Fruit fly (Drosophila melanogaster) S2 (cell line): Measurements from ENCODE around the gene Rca1.
A peak's percentile ranks its signal among the peaks of the same experiment; 100 is the strongest.

Experiments
- CG8478 ChIP-seq: fragments of >200 bp; optimal IDR thresholded peaks from 2 replicates; lab custom pipeline; 2018
- CTCF ChIP-seq, 2 experiments: fragments of >200 bp; optimal IDR thresholded peaks; 2 replicates each; lab custom pipeline; 2018

Rca1 gene

DNA sequence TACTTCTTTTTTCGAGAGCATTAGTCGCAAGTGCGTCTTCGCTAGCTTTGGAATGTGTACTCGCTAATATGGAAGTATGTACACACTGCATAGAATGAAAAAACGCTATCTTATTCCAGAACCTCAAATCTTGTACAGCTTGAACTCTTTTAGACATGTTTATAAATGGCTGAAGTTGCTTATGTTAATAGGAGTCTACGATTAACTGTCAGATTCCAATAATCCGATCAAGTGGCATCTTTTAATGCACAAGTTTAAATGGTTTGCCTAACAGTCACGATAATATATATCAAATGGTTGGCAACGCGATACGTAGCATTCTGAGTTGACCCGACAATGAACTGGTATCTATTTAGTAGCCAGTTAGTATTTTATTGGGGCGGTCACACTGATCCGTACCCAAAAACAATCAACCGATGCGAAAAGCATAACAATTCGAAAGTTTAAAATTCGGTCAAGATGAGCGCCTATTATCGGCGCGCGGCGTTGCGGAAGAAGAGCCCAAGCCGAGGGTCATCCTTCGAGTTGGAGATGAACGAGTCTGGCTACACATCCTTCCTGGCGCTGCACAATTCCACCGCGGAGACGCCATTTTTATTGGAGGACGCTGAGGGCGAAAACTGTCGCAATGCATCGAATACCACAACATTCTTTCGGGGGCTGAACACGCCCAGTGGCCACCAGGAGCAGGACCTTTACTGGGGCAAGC lies at the start of gene Rca1:
Rca1 (plus strand) TSS at position 353 of the 709 bp plus-strand sequence.
- peak; percentile 68 to 70 for TF ChIP-seq CTCF (optimal IDR thresholded peaks at IDR 0.05; lab: Kevin White, UChicago)
- no peak for TF ChIP-seq CG8478 (lab: Kevin White, UChicago)

DNA sequence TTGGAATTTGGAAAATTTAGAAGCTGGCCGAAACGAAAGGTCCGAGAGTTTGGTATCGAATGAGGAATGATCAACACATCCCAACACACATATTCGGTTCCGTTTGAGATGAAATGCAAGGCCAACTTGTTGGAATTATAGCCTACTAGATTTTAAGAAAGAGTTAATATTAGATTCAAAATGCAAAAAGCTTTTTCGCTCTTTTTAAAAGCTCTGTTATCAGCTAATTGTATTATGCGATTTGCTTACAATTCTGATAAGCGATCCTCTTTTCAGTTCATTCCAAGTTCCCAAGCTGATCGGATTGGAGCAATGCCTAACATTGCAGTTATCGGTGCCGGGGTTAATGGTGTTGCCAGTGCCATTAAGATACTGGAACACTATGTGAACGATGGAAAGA lies 49.4 kb upstream of the Rca1 start, which contains the start of the genes CG17377 and Daao2:
CG17377 (minus strand) TSS at position 101 of the 400 bp plus-strand sequence.
Daao2 (plus strand) TSS at position 272 of the 400 bp plus-strand sequence.
- TF ChIP-seq CTCF (optimal IDR thresholded peaks at IDR 0.05; lab: Kevin White, UChicago) = no peak
- TF ChIP-seq CG8478 (lab: Kevin White, UChicago) = no peak

DNA sequence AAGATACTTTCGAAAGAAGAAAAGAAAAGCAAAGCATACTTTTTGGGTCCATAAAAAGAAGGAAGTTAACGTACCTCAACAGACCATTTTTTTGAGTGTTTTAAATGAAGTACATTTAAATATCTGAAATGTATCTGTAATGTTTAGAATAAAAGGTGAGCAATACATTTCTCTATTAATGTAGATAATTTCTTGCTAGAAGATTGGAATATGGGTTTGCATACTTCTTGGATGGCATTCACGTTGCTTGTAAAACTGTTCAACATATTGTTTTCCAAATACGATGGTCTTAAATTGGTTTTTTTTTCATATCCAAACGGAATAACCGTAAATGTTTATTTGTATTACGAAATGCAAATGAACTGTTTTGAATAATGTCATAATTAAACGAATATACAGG lies 46.3 kb upstream of the Rca1 start, which contains the start of gene CG17375:
CG17375 (minus strand) TSS at position 10 of the 400 bp plus-strand sequence.
- TF ChIP-seq CG8478 (lab: Kevin White, UChicago) (no peak), CTCF (optimal IDR thresholded peaks at IDR 0.05; lab: Kevin White, UChicago) (no peak)

DNA sequence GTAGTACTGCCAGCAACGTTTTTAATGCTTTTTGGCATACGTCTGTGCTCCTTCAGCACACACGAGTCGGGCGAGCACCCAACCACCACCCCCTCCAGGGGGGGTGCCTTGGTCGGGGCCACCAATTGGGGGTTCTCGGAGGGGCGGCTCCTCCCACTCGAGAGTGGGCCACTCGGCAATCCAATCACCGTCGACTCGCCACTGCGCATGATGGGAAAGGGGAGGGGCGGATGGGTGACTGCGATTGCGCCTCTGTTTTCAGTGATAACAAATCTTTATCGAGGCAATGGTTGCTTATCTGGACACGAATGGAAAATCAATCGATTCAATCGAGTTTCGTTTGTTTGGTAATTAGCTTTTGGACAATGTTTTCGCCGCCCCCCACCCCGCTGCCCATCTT lies 34.6 kb upstream of the Rca1 start:
- no peak for TF ChIP-seq CG8478 (lab: Kevin White, UChicago)
- no peak for TF ChIP-seq CTCF (optimal IDR thresholded peaks at IDR 0.05; lab: Kevin White, UChicago)

DNA sequence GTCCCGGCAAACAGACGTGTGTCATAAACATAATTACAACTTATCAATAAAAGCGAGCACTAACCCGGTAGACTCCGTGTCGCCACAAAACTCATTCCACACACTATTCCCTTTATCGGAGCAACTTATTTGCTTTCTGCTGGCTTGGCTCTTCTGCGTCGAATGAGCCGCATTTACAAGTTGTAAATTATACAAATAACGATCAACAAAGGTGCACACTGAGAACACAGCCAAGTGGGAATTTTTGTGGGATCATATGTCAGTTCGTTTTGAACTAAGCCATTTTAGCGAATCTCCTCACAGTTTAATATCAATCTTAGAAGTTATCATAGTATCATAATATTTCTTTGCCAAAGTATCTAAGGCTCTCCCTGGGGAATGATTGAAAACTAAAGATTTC lies 33.8 kb upstream of the Rca1 start:
- TF ChIP-seq CTCF (optimal IDR thresholded peaks at IDR 0.05; lab: Kevin White, UChicago) = no peak
- no peak for TF ChIP-seq CG8478 (lab: Kevin White, UChicago)

DNA sequence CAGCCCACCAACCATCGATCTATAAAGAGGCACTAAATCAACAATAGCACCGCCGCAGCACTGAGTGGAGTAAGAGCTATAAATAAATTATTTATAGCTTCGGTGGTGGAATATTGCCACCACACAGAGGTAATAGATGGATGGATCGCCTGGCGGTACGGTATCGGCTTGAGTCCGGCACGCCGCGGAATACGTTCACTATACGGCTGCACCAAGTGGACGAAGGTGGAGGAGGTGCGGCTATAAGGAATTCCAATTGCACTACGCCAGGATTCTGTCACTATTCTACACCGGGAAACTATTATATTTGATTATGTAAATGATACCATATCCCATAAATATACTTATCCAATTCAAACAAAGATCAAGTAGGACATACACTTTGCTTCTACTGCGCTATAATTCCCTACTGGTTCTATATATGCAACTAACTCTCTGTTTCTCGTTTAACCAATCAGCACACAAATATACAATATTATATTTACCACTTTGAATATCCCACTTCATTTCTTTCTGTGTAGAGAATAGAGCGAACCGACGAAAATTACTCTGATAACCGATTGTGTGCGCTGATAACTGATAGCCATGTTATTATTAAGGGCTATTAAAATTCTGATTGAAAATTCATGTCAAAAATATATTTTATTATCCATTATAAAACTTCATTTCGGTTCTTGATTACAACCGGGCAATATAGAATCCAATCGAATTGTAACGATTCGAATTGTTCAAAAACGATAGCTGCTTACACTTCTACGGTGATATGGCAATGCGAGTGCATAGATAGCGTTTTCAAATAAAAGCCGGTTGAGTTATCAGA lies 32.7 kb upstream of the Rca1 start:
- TF ChIP-seq CTCF (optimal IDR thresholded peaks at IDR 0.05; lab: Kevin White, UChicago) = no peak
- TF ChIP-seq CG8478 (lab: Kevin White, UChicago) = no peak

DNA sequence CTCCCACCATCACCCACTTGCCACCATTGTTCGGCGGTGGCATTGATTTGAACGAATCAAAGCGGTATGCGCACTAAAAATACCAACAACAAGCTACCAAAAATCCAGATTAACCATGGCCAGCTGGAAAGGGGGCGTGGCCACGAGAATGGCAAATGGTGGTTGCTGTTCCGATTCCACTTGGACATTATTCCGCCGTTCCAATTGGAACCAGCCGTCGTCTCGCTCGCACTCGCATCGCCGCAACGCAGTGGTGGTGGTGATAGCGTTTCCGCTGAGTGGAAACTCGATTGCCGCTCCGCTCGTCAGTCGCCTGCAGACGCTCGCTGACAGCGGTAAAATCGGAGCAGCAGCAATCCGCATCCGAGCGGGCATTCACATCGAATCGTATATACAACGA lies 30.5 kb upstream of the Rca1 start, which contains the start of gene sens-2:
sens-2 (plus strand) TSS at position 304 of the 400 bp plus-strand sequence.
- no peak for TF ChIP-seq CTCF (optimal IDR thresholded peaks at IDR 0.05; lab: Kevin White, UChicago)
- no peak for TF ChIP-seq CG8478 (lab: Kevin White, UChicago)

DNA sequence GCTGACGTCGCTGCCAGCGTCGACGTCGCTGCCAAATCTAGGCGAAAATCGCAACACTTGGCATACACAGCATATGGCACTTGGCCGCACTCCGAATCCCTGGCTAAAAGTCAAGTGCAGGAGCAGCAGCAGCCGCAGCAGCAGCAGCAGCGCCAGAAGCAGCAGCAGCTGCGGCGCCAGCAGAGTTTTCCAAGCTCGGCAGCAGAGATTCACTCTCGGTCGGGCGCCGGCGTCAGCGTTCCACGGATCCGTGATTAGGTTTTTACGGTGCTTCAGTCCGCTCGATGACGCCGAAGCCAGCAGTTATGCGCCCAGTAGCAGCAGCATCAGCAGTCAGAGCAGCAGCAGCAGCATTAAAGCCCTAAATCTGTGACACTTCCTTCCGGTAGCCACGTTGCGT lies 30.1 kb upstream of the Rca1 start:
- no peak for TF ChIP-seq CG8478 (lab: Kevin White, UChicago)
- no peak for TF ChIP-seq CTCF (optimal IDR thresholded peaks at IDR 0.05; lab: Kevin White, UChicago)

DNA sequence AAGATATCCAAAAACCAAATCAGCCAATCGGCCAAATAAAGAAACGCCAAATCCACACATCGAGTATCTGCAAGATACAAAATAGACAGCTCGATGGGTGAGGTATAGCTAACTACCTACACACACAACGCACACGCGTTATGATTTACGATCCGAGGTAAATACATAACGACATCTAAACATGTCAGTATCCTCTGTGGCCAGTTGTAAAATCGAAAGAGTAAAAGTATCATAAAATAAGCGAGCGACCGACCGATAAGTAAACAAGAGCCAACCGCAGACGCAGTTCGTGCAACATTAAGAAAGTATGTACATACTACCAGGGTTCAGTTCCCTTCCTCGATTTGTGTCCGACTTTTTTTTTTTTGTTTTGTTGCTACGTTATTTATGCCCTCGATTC lies 25.8 kb upstream of the Rca1 start:
- TF ChIP-seq CG8478 (lab: Kevin White, UChicago) = no peak
- TF ChIP-seq CTCF (optimal IDR thresholded peaks at IDR 0.05; lab: Kevin White, UChicago) = no peak

DNA sequence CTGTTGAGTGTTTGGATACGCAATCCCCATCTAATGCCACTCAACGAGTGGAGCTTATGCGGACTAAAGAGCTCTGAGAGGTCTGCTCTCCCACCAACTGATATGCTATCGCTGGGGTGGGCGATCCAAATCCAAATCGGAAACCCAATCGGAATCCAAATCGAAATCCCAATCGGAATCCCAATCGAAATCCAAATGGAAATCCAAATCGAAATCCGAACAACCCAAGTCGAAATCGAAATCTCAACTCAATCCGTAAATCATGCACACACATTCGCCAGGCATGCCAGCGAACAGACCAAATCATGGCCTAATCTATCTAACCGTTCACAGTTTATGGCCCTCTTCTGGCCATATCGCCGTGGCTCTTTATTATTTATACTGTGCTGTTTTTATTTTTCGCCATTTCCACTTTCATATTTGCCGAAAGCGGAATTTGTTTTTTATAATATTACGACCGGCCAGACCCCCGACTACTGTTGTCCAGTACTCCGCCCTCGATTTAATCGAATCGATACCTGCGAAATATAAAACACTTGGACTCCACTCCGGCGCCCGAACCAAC lies 24.5 kb upstream of the Rca1 start:
- TF ChIP-seq CG8478 (lab: Kevin White, UChicago) (no peak), CTCF (optimal IDR thresholded peaks at IDR 0.05; lab: Kevin White, UChicago) (no peak)

DNA sequence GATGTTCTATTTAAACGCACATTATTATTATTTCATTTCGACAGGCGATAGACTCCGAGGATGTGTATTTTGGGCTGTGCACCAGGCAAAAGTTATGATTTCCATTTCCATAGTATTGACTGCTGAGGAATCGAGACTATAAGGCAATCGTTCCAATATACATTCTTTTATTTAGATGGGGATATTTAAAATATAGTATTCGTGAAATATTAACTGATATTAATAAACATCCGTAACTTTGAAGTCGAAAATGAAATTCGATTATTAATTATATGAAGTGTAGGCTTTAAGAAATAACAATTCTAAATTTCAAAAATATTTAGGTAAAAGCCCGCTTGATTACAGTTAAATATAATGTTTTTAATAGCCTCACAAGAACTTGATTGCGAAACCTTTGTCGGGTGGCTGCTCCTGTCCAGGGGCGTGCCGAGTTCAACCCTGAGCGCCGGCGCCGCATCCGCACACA lies 21.8 kb upstream of the Rca1 start:
- TF ChIP-seq CTCF (optimal IDR thresholded peaks at IDR 0.05; lab: Kevin White, UChicago) (no peak), CG8478 (lab: Kevin White, UChicago) (no peak)

DNA sequence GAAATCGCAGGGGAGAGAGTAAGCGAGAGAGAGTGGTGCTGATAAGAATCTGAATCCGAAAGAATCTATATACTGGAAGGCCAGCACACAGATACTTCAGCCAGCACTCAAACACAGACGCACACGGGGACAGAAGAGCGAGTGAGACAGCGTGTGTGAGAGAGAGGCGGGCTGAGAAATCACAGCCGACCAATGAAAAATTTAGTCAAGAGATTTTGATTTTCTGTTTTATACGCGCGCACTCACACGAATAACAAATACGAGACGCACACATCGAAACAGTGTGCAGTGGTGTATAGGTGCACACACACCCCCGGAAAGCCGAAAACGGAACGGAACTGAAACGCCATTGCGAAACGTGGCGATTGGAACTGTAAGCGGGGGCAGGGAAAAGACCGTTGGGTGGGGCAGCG lies 18.4 kb upstream of the Rca1 start:
- TF ChIP-seq CTCF (optimal IDR thresholded peaks at IDR 0.05; lab: Kevin White, UChicago) (no peak), CG8478 (lab: Kevin White, UChicago) (no peak)

DNA sequence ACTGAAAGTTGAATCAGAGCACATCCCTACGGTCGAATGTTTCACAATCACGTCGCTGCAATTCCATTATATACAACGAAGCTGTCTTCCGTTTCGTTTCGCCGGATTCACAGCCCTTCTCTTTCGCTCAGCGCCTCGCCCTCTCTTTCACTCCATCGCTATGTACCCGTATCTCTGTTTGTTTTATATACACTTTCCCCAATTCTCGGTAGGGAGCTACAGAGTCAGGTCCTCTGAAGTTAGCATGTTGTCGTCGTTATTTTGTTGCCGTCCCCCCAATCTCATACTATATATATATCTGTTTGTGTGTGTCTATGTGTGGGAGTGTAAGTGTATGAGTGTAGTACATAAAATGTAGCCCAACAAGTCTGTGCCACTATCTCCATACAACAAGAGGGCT lies 16.0 kb upstream of the Rca1 start:
- TF ChIP-seq CTCF (optimal IDR thresholded peaks at IDR 0.05; lab: Kevin White, UChicago) = no peak
- no peak for TF ChIP-seq CG8478 (lab: Kevin White, UChicago)

DNA sequence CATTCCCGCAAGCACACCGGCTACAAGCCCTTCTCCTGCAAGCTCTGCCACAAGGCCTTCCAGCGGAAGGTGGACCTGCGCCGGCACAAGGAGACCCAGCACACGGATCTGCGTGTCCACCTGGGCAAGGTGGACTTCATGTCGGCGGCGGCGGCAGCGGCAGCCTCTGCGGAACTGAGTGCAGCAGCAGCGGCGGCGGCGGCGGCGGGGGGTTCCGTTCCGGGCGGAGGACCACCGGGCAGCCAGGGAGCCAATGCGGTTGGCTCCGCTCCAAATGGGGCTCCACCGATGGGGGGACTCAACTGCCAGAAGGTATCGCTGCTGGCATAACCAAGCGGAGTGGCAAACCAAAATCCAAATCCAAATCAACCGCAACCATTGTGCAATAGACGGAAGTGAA lies 14.3 kb upstream of the Rca1 start:
- TF ChIP-seq CG8478 (lab: Kevin White, UChicago) (no peak), CTCF (optimal IDR thresholded peaks at IDR 0.05; lab: Kevin White, UChicago) (no peak)

DNA sequence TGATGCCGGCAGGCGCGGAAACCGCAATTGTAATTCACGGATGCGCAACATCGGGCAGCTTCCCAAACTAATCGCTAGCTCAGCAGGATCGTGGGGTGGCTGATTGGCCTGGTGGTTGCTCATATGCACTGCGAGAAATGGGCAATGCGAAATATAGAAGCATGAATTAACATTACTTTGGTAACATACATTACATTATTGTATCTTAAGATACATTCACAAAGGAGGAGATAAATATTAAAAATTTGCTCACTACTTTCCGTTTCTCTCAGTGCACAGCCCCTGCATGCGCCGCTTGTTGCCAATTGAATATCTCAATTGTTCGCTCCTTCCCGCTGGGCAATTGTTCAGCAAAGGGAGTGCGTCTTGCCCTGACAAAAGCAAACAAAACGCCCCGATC lies 10.8 kb upstream of the Rca1 start:
- TF ChIP-seq CG8478 (lab: Kevin White, UChicago) (no peak), CTCF (optimal IDR thresholded peaks at IDR 0.05; lab: Kevin White, UChicago) (no peak)
